Fruit fly (Drosophila melanogaster) whole organism, embryonic: ENCODE data around the gene Gdh.

Source experiments
- Asciz ChIP-seq: fragments of 200-800 bp; sonication (Bioruptor generic); optimal IDR thresholded peaks from 2 replicates; lab custom pipeline; 2017; ENCODE audit warnings: missing biosample characterization, mild to moderate bottlenecking, missing genetic modification characterization, missing genetic modification reagents
- Bteb2 ChIP-seq: fragments of 200-800 bp; sonication (Bioruptor generic); optimal IDR thresholded peaks from 2 replicates; lab custom pipeline; 2016; ENCODE audit warnings: missing biosample characterization, missing genetic modification characterization
- CG10654 ChIP-seq: fragments of 200-800 bp; sonication (Bioruptor generic); optimal IDR thresholded peaks from 2 replicates; lab custom pipeline; 2016; ENCODE audit warnings: missing biosample characterization, missing genetic modification characterization
- CG11085 ChIP-seq: fragments of 200-800 bp; sonication (Bioruptor generic); IDR thresholded peaks from 2 replicates; pipeline ENCODE4 v1.3.6; 2022; ENCODE audit warnings: missing biosample characterization, missing genetic modification characterization
- CG12071 ChIP-seq: fragments of 200-800 bp; sonication (Bioruptor generic); optimal IDR thresholded peaks from 3 replicates; lab custom pipeline; 2018; ENCODE audit warnings: missing biosample characterization, mild to moderate bottlenecking, missing genetic modification characterization
- CG12391 ChIP-seq: fragments of 200-800 bp; sonication (Bioruptor generic); optimal IDR thresholded peaks from 3 replicates; lab custom pipeline; 2018; ENCODE audit warnings: missing biosample characterization, mild to moderate bottlenecking, missing genetic modification characterization, moderate library complexity
- CG12744 ChIP-seq: fragments of 200-800 bp; sonication (Bioruptor generic); optimal IDR thresholded peaks from 2 replicates; lab custom pipeline; 2016; ENCODE audit warnings: missing biosample characterization, missing genetic modification characterization
- CG12942 ChIP-seq: fragments of 200-800 bp; sonication (Bioruptor generic); optimal IDR thresholded peaks from 3 replicates; lab custom pipeline; 2016; ENCODE audit warnings: missing biosample characterization, missing genetic modification characterization
- CG13424 ChIP-seq: fragments of 200-800 bp; sonication (Bioruptor generic); optimal IDR thresholded peaks from 2 replicates; lab custom pipeline; 2019; ENCODE audit warnings: missing biosample characterization, mild to moderate bottlenecking, missing genetic modification characterization, moderate library complexity
- CG14050 ChIP-seq: fragments of 200-800 bp; sonication (Bioruptor generic); IDR thresholded peaks from 3 replicates; pipeline ENCODE4 v1.3.6; 2022; ENCODE audit warnings: missing biosample characterization, missing genetic modification characterization
- CG14965 ChIP-seq: fragments of 200-800 bp; sonication (Bioruptor generic); optimal IDR thresholded peaks from 2 replicates; lab custom pipeline; 2016; ENCODE audit warnings: missing biosample characterization, missing genetic modification characterization, borderline replicate concordance
- CG15514 ChIP-seq: fragments of 200-800 bp; sonication (Bioruptor generic); optimal IDR thresholded peaks from 3 replicates; lab custom pipeline; 2017; ENCODE audit warnings: missing biosample characterization, missing genetic modification characterization, mild to moderate bottlenecking, moderate library complexity, missing genetic modification reagents
- CG15601 ChIP-seq: fragments of 200-800 bp; sonication (Bioruptor generic); optimal IDR thresholded peaks from 3 replicates; lab custom pipeline; 2019; ENCODE audit warnings: missing biosample characterization, mild to moderate bottlenecking, missing genetic modification characterization, moderate library complexity
- CG16815 ChIP-seq: fragments of 200-800 bp; sonication (Bioruptor generic); optimal IDR thresholded peaks from 3 replicates; lab custom pipeline; 2017; ENCODE audit warnings: missing biosample characterization, mild to moderate bottlenecking, missing genetic modification characterization
- CG17328 ChIP-seq: fragments of 200-800 bp; sonication (Bioruptor generic); IDR thresholded peaks from 2 replicates; pipeline ENCODE4 v1.3.6; 2022; ENCODE audit warnings: missing biosample characterization, missing genetic modification characterization
- CG18262 ChIP-seq: fragments of 200-800 bp; optimal IDR thresholded peaks from 3 replicates; lab custom pipeline; 2019; ENCODE audit warnings: missing biosample characterization, mild to moderate bottlenecking, missing genetic modification characterization, moderate library complexity
- CG2199 ChIP-seq: fragments of 200-800 bp; sonication (Bioruptor generic); IDR thresholded peaks from 3 replicates; pipeline ENCODE4 v1.3.6; 2022; ENCODE audit warnings: missing biosample characterization, missing genetic modification characterization
- CG31388 ChIP-seq: fragments of 200-800 bp; sonication (Bioruptor generic); optimal IDR thresholded peaks from 2 replicates; lab custom pipeline; 2016; ENCODE audit warnings: missing biosample characterization, missing genetic modification characterization
- CG3838 ChIP-seq: fragments of 200-800 bp; sonication (Bioruptor generic); optimal IDR thresholded peaks from 3 replicates; lab custom pipeline; 2016; ENCODE audit warnings: missing biosample characterization, missing genetic modification characterization
- CG6175 ChIP-seq: fragments of 200-800 bp; sonication (Bioruptor generic); IDR thresholded peaks from 3 replicates; pipeline ENCODE4 v1.3.6; 2022; ENCODE audit warnings: missing biosample characterization, missing genetic modification characterization
- CG6272 ChIP-seq: fragments of 200-800 bp; sonication (Bioruptor generic); IDR thresholded peaks from 2 replicates; pipeline ENCODE4 v1.3.6; 2022; ENCODE audit warnings: missing biosample characterization, missing genetic modification characterization
- CG7357 ChIP-seq: fragments of 200-800 bp; sonication (Bioruptor generic); IDR thresholded peaks from 3 replicates; pipeline ENCODE4 v1.3.6; 2022; ENCODE audit warnings: missing biosample characterization, missing genetic modification characterization
- CG7372 ChIP-seq: fragments of 200-800 bp; sonication (Bioruptor generic); IDR thresholded peaks from 2 replicates; pipeline ENCODE4 v1.3.6; 2022; ENCODE audit warnings: missing biosample characterization, missing genetic modification characterization
- CG7928 ChIP-seq: fragments of 200-800 bp; sonication (Bioruptor generic); optimal IDR thresholded peaks from 2 replicates; lab custom pipeline; 2017; ENCODE audit warnings: missing biosample characterization, mild to moderate bottlenecking, missing genetic modification characterization
- CG7963 ChIP-seq: fragments of 200-800 bp; sonication (Bioruptor generic); IDR thresholded peaks from 3 replicates; pipeline ENCODE4 v1.3.6; 2022; ENCODE audit warnings: missing biosample characterization, missing genetic modification characterization; ENCODE audit not compliant: partially characterized antibody
- CG8478 ChIP-seq: fragments of >200 bp; optimal IDR thresholded peaks from 2 replicates; lab custom pipeline; 2018
- CG9215 ChIP-seq: fragments of 200-800 bp; sonication (Bioruptor generic); IDR thresholded peaks from 2 replicates; pipeline ENCODE4 v1.3.6; 2022; ENCODE audit warnings: missing biosample characterization, missing genetic modification characterization
- CTCF ChIP-seq: fragments of 200-800 bp; sonication (Bioruptor generic); optimal IDR thresholded peaks from 2 replicates; lab custom pipeline; 2017; ENCODE audit warnings: missing biosample characterization, mild to moderate bottlenecking, missing genetic modification characterization, moderate library complexity
- Dbx ChIP-seq: fragments of 200-800 bp; sonication (Bioruptor generic); IDR thresholded peaks from 3 replicates; pipeline ENCODE4 v1.3.6; 2022; ENCODE audit warnings: missing biosample characterization, missing genetic modification characterization
- Fer2 ChIP-seq: fragments of 200-800 bp; sonication (Bioruptor generic); optimal IDR thresholded peaks from 2 replicates; lab custom pipeline; 2018; ENCODE audit warnings: missing biosample characterization, mild to moderate bottlenecking, missing genetic modification characterization, moderate library complexity
- HmgD ChIP-seq: fragments of 200-800 bp; sonication (Bioruptor generic); optimal IDR thresholded peaks from 3 replicates; lab custom pipeline; 2016; ENCODE audit warnings: missing biosample characterization, missing genetic modification characterization
- Neu2 ChIP-seq: fragments of 200-800 bp; sonication (Bioruptor generic); optimal IDR thresholded peaks from 3 replicates; lab custom pipeline; 2016; ENCODE audit warnings: missing biosample characterization, missing genetic modification characterization, borderline replicate concordance
- Side ChIP-seq: fragments of 200-800 bp; sonication (Bioruptor generic); optimal IDR thresholded peaks from 2 replicates; lab custom pipeline; 2016; ENCODE audit warnings: missing biosample characterization, missing genetic modification characterization
- TFAM ChIP-seq: fragments of 200-800 bp; sonication (Bioruptor generic); optimal IDR thresholded peaks from 2 replicates; lab custom pipeline; 2017; ENCODE audit warnings: missing biosample characterization, missing genetic modification characterization, inconsistent platforms
- chif ChIP-seq, 2 experiments: fragments of 200-800 bp; sonication (Bioruptor generic); optimal IDR thresholded peaks; 3 replicates each; lab custom pipeline; 2016; ENCODE audit warnings: missing biosample characterization in 2 of 2, missing genetic modification characterization in 2 of 2
- chn ChIP-seq: fragments of 200-800 bp; sonication (Bioruptor generic); optimal IDR thresholded peaks from 2 replicates; lab custom pipeline; 2016; ENCODE audit warnings: missing biosample characterization, missing genetic modification characterization
- fd96Cb ChIP-seq: fragments of 200-800 bp; sonication (Bioruptor generic); optimal IDR thresholded peaks from 2 replicates; lab custom pipeline; 2018; ENCODE audit warnings: missing biosample characterization, mild to moderate bottlenecking, missing genetic modification characterization, moderate library complexity
- ftz-f1 ChIP-seq: fragments of 200-800 bp; sonication (Bioruptor generic); optimal IDR thresholded peaks from 2 replicates; lab custom pipeline; 2016; ENCODE audit warnings: missing biosample characterization, missing genetic modification characterization
- ham ChIP-seq: fragments of 200-800 bp; sonication (Bioruptor generic); IDR thresholded peaks from 2 replicates; pipeline ENCODE4 v1.3.6; 2022; ENCODE audit warnings: missing biosample characterization, missing genetic modification characterization
- her ChIP-seq: fragments of 200-800 bp; sonication (Bioruptor generic); optimal IDR thresholded peaks from 2 replicates; lab custom pipeline; 2016; ENCODE audit warnings: missing biosample characterization, missing genetic modification characterization
- hkb ChIP-seq, 2 experiments: fragments of 200-800 bp in 1 of 2; fragments of >200 bp in 1 of 2; sonication (Bioruptor generic) in 1 of 2; IDR thresholded peaks in 1 of 2; optimal IDR thresholded peaks in 1 of 2; 2 replicates each; pipeline versions ENCODE4 v1.3.6 to Lab custom; 2017 to 2022; ENCODE audit warnings: missing biosample characterization in 1 of 2, missing genetic modification characterization in 1 of 2
- lbe ChIP-seq: fragments of 200-800 bp; sonication (Bioruptor generic); optimal IDR thresholded peaks from 2 replicates; lab custom pipeline; 2016; ENCODE audit warnings: missing biosample characterization, mild to moderate bottlenecking, missing genetic modification characterization
- maf-S ChIP-seq: fragments of 200-800 bp; sonication (Bioruptor generic); optimal IDR thresholded peaks from 2 replicates; lab custom pipeline; 2016; ENCODE audit warnings: missing biosample characterization, missing genetic modification characterization
- rib ChIP-seq: fragments of 200-800 bp; sonication (Bioruptor generic); IDR thresholded peaks from 2 replicates; pipeline ENCODE4 v1.3.6; 2022; ENCODE audit warnings: missing biosample characterization, missing genetic modification characterization
- schlank ChIP-seq: fragments of 200-800 bp; sonication (Bioruptor generic); optimal IDR thresholded peaks from 2 replicates; lab custom pipeline; 2018; ENCODE audit warnings: missing biosample characterization, mild to moderate bottlenecking, missing genetic modification characterization
- sens-2 ChIP-seq: fragments of 200-800 bp; sonication (Bioruptor generic); IDR thresholded peaks from 2 replicates; pipeline ENCODE4 v1.3.6; 2022; ENCODE audit warnings: missing biosample characterization, missing genetic modification characterization
- sima ChIP-seq: fragments of 200-800 bp; sonication (Bioruptor generic); optimal IDR thresholded peaks from 2 replicates; lab custom pipeline; 2016; ENCODE audit warnings: missing biosample characterization, missing genetic modification characterization
- sob ChIP-seq: fragments of 200-800 bp; sonication (Bioruptor generic); IDR thresholded peaks from 2 replicates; pipeline ENCODE4 v1.3.6; 2022; ENCODE audit warnings: missing biosample characterization, missing genetic modification characterization
- stc ChIP-seq: fragments of 200-800 bp; sonication (Bioruptor generic); IDR thresholded peaks from 2 replicates; pipeline ENCODE4 v1.3.6; 2022; ENCODE audit warnings: missing biosample characterization, missing genetic modification characterization
- usp ChIP-seq: fragments of >200 bp; optimal IDR thresholded peaks from 2 replicates; lab custom pipeline; 2017; ENCODE audit warnings: missing biosample characterization, missing genetic modification characterization

The Gdh gene

DNA sequence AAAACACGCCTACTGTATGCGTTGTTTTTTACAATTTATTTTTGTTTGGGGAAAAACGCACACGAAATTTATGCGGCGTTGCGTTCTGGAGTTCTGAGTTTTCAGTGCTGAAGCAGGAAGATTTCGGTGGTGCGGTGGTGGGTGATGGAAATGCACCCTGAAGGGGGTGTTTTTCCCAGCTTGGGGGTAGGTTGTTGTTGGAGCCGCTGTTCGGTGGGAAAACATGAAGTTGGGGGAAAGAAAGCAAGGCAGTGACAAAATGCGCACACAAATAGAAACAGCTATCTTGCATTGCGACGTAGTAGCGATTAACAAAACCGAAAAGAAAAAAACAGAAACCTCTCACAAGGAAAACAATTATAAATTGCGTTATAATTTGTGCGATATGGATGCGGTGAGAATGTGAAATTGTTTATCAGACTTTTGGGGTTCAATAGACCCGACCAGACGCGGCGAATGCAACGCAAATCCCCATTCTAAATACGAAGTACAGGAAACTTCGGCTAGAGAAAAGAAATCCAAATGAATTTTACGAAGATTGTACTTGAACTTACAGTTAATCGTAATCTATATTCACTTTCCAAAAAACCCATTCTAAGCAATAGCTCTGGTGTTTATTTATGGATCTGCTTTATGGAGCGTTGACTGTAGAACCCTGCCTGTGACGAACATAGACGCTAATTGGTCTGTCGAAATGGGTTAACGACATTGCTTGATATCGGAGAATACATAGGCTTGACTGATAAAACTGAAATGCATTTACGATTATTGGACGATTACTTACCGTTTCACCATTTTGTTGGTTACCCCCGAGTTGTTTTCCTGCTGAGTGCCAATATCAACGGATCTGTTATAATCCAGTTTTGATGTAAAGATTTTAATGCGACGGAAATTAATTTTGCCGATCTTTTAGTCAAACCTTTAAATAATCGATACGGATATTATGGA lies 54.4 kb downstream of the Gdh start (continued):
- TF ChIP-seq CG14965 (GFP tag; lab: Kevin White, UChicago) (no peak), CG12071 (no peak), CG12391 (tag; lab: Kevin White, UChicago) (no peak), chn (GFP tag; lab: Kevin White, UChicago) (no peak), CTCF (GFP tag; lab: Kevin White, UChicago) (no peak), HmgD (GFP tag; lab: Kevin White, UChicago) (no peak), Fer2 (tag; lab: Kevin White, UChicago) (no peak), chif (GFP tag; optimal IDR thresholded peaks at IDR 0.05; lab: Kevin White, UChicago) (peak; percentile 8 to 21), CG7928 (GFP tag; lab: Kevin White, UChicago) (no peak), CG15514 (GFP tag; lab: Kevin White, UChicago) (no peak), maf-S (GFP tag; lab: Kevin White, UChicago) (peak; percentile 4), ftz-f1 (no peak), lbe (GFP tag; lab: Kevin White, UChicago) (peak; percentile 85), Bteb2 (no peak), her (GFP tag; lab: Kevin White, UChicago) (no peak), sens-2 (GFP tag; lab: Robert Waterston, UW) (no peak), CG7372 (GFP tag; lab: Robert Waterston, UW) (no peak), sima (GFP tag; lab: Kevin White, UChicago) (no peak), CG10654 (GFP tag; lab: Kevin White, UChicago) (no peak), ham (GFP tag; lab: Robert Waterston, UW) (no peak), CG7357 (no peak), schlank (tag; lab: Kevin White, UChicago) (no peak), CG31388 (GFP tag; lab: Kevin White, UChicago) (no peak), CG16815 (GFP tag; lab: Kevin White, UChicago) (no peak), CG14050 (0 out of 3 replicates have a peak, but pooled peaks have one; percentile 11), stc (GFP tag; lab: Robert Waterston, UW) (no peak), CG17328 (GFP tag; lab: Robert Waterston, UW) (no peak), hkb (optimal IDR thresholded peaks at IDR 0.05; lab: Kevin White, UChicago) (no peak), hkb (GFP tag; IDR thresholded peaks at IDR 0.05; lab: Robert Waterston, UW) (0 out of 2 replicates have a peak, but pooled peaks have one; percentile 28), usp (GFP tag; lab: Kevin White, UChicago) (no peak), Dbx (GFP tag; lab: Robert Waterston, UW) (no peak), CG12744 (GFP tag; lab: Kevin White, UChicago) (no peak), Neu2 (GFP tag; lab: Kevin White, UChicago) (no peak), CG8478 (lab: Kevin White, UChicago) (no peak), CG11085 (GFP tag; lab: Robert Waterston, UW) (no peak), rib (GFP tag; lab: Robert Waterston, UW) (no peak), CG6272 (GFP tag; lab: Robert Waterston, UW) (no peak), CG9215 (GFP tag; lab: Robert Waterston, UW) (no peak), Side (GFP tag; lab: Kevin White, UChicago) (no peak), CG13424 (tag; lab: Kevin White, UChicago) (peak; percentile 42), Asciz (no peak), fd96Cb (peak; percentile 21), sob (GFP tag; lab: Robert Waterston, UW) (peak; percentile 14; the same call in 1 of the 2 replicates), CG2199 (GFP tag; lab: Robert Waterston, UW) (0 out of 3 replicates have a peak, but pooled peaks have one; percentile 65), CG15601 (no peak), CG7963 (GFP tag; lab: Robert Waterston, UW) (no peak), CG3838 (GFP tag; lab: Kevin White, UChicago) (no peak), CG12942 (GFP tag; lab: Kevin White, UChicago) (no peak), TFAM (no peak), CG18262 (tag; lab: Kevin White, UChicago) (peak; percentile 23), CG6175 (no peak)
